Worm (Caenorhabditis elegans): ENCODE data around the gene rbbp-5.

The rbbp-5 gene

ce11 chrII:6061495-6061894, 36.1 kb upstream of the rbbp-5 start (continued):
- TF ChIP-seq lsl-1 (GFP tag; optimal IDR thresholded peaks at IDR 0.05): peak; percentile 24
- TF ChIP-seq Y56A3A.18 (GFP tag; IDR thresholded peaks at IDR 0.05): no peak
- TF ChIP-seq sptf-2 (GFP tag; optimal IDR thresholded peaks at IDR 0.05): no peak
- no peak for TF ChIP-seq lag-1 (GFP tag; IDR thresholded peaks at IDR 0.05)
- peak; percentile 22; the same call in 1 of the 2 replicates for TF ChIP-seq madf-8 (GFP tag; conservative IDR thresholded peaks at IDR 0.05)
- TF ChIP-seq mcd-1 (GFP tag; IDR thresholded peaks at IDR 0.05): peak; percentile 73
- no peak for TF ChIP-seq hrde-1 (tag; optimal IDR thresholded peaks at IDR 0.05; ENCODE audit: borderline replicate concordance)
- no peak for TF ChIP-seq ceh-40 (GFP tag; IDR thresholded peaks at IDR 0.05)
- peak; percentile 91 for TF ChIP-seq lin-54 (GFP tag; optimal IDR thresholded peaks at IDR 0.05)
- 0 out of 2 replicates have a peak, but pooled peaks have one; percentile 25 for TF ChIP-seq attf-3 (GFP tag; conservative IDR thresholded peaks at IDR 0.05)
- peak; percentile 91 for TF ChIP-seq ZK185.1 (tag; optimal IDR thresholded peaks at IDR 0.05; ENCODE audit: poor library complexity, severe bottlenecking)
- TF ChIP-seq egl-44 (GFP tag; IDR thresholded peaks at IDR 0.05): no peak
- no peak for TF ChIP-seq F10E7.11 (tag; optimal IDR thresholded peaks at IDR 0.05)
- TF ChIP-seq rcor-1 (GFP tag; IDR thresholded peaks at IDR 0.05): peak; percentile 25; the same call in 1 of the 2 replicates
- TF ChIP-seq unc-62 (GFP tag; optimal IDR thresholded peaks at IDR 0.05): no peak
- TF ChIP-seq ztf-6 (GFP tag; IDR thresholded peaks at IDR 0.05): no peak
- TF ChIP-seq tbx-9 (tag; optimal IDR thresholded peaks at IDR 0.05; ENCODE audit: borderline replicate concordance): no peak
- TF ChIP-seq unc-130 (GFP tag; optimal IDR thresholded peaks at IDR 0.05): peak; percentile 69
- no peak for TF ChIP-seq egl-18 (GFP tag; IDR thresholded peaks at IDR 0.05)
- TF ChIP-seq bed-2 (GFP tag; IDR thresholded peaks at IDR 0.05): peak; percentile 53; the same call in 1 of the 2 replicates
- no peak for TF ChIP-seq F49E8.2 (tag; optimal IDR thresholded peaks at IDR 0.05; ENCODE audit: insufficient read depth)
- TF ChIP-seq lir-1 (GFP tag; conservative IDR thresholded peaks at IDR 0.05): peak; percentile 59; the same call in 1 of the 2 replicates
- peak; percentile 42 for TF ChIP-seq F33H1.4 (GFP tag; IDR thresholded peaks at IDR 0.05)
- peak; percentile 56 for TF ChIP-seq ccch-3 (GFP tag; optimal IDR thresholded peaks at IDR 0.05)
- no peak for TF ChIP-seq pha-4 (tag; optimal IDR thresholded peaks at IDR 0.05)
- TF ChIP-seq dpl-1 (GFP tag; optimal IDR thresholded peaks at IDR 0.05): peak; percentile 64
- TF ChIP-seq cebp-1 (GFP tag; IDR thresholded peaks at IDR 0.05): no peak
- no peak for TF ChIP-seq cebp-1 (tag; optimal IDR thresholded peaks at IDR 0.05)
- no peak for TF ChIP-seq mel-28 (tag; optimal IDR thresholded peaks at IDR 0.05; ENCODE audit: borderline replicate concordance)
- peak; percentile 6 to 95 (median 65) for TF ChIP-seq lin-35 (GFP tag; optimal IDR thresholded peaks at IDR 0.05)
- no peak for TF ChIP-seq T26A5.8 (tag; optimal IDR thresholded peaks at IDR 0.05)
- TF ChIP-seq ztf-26 (tag; optimal IDR thresholded peaks at IDR 0.05): no peak
- TF ChIP-seq F23B12.7 (tag; optimal IDR thresholded peaks at IDR 0.05; ENCODE audit: insufficient read depth): no peak
- TF ChIP-seq snpc-4 (GFP tag; optimal IDR thresholded peaks at IDR 0.05): no peak
- TF ChIP-seq snpc-4 (tag; optimal IDR thresholded peaks at IDR 0.05): peak in 2 of 4 experiments; percentile 33 to 60
- no peak for TF ChIP-seq akir-1 (GFP tag; optimal IDR thresholded peaks at IDR 0.05)
- TF ChIP-seq lin-40 (tag; optimal IDR thresholded peaks at IDR 0.05): no peak
- TF ChIP-seq F22D6.2 (tag; optimal IDR thresholded peaks at IDR 0.05): peak; percentile 56
- TF ChIP-seq rpc-1 (optimal IDR thresholded peaks at IDR 0.05): no peak
- no peak for TF ChIP-seq rpc-1 (tag; optimal IDR thresholded peaks at IDR 0.05)
- TF ChIP-seq ceh-100 (GFP tag; IDR thresholded peaks at IDR 0.05): peak; percentile 62
- TF ChIP-seq F39B2.1 (GFP tag; IDR thresholded peaks at IDR 0.05): no peak
- TF ChIP-seq lsy-27 (tag; optimal IDR thresholded peaks at IDR 0.05; ENCODE audit: borderline replicate concordance, insufficient read depth): no peak
- TF ChIP-seq bed-1 (GFP tag; IDR thresholded peaks at IDR 0.05): no peak
- no peak for TF ChIP-seq attf-5 (GFP tag; optimal IDR thresholded peaks at IDR 0.05)
- TF ChIP-seq die-1 (tag; optimal IDR thresholded peaks at IDR 0.05): no peak
- no peak for TF ChIP-seq fkh-3 (tag; optimal IDR thresholded peaks at IDR 0.05)
- TF ChIP-seq snpc-1.1 (tag; optimal IDR thresholded peaks at IDR 0.05; ENCODE audit: insufficient read depth): no peak
